Fruit fly (Drosophila melanogaster): ENCODE measurements around the gene CG7988.

Gene CG7988

DNA sequence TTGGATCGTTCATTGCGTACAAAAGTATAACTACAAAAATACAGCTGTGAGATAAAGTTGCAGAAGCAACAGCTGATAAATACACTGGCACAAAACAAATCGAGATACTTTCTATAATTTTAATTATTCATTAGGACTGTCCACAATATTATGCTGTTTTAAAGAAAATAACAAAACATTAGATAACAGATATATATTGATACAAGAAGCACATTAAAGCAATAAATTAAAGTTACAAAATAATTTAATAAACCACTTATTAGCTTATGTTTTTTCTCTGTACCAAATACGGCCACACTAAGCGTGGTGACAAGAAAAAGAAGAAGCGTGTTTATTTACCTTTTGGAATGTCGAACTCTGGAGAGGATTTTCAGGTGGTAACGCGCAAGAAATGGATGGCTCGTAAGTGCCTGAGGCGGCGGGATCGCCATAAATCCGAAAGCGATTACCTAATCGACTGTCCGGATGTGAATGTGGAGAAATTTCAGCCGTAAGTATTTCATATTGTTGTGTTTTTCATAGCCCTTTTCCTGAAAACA, at the start of gene CG7988, which contains the start of gene CG7183 (continued):
- TF ChIP-seq CG12659 (GFP tag; optimal IDR thresholded peaks at IDR 0.05) (peak; percentile 98), Lhr (GFP tag; optimal IDR thresholded peaks at IDR 0.05) (peak; percentile 94), sens (GFP tag) (peak; percentile 99), CG18619 (GFP tag; optimal IDR thresholded peaks at IDR 0.05) (peak; percentile 96), chn (GFP tag; optimal IDR thresholded peaks at IDR 0.05) (peak; percentile 96), dmrt99B (tag; optimal IDR thresholded peaks at IDR 0.05) (peak; percentile 98), D (optimal IDR thresholded peaks at IDR 0.05) (no peak), D (GFP tag; optimal IDR thresholded peaks at IDR 0.05) (peak; percentile 94), CG5180 (GFP tag; optimal IDR thresholded peaks at IDR 0.05) (peak; percentile 75), sd (tag; optimal IDR thresholded peaks at IDR 0.05) (peak; percentile 99), Trl (optimal IDR thresholded peaks at IDR 0.05) (no peak), Trl (GFP tag; optimal IDR thresholded peaks at IDR 0.05) (peak; percentile 95), CkIIα-i1 (GFP tag; IDR thresholded peaks at IDR 0.05) (peak; percentile 67), H15 (GFP tag; IDR thresholded peaks at IDR 0.05) (peak; percentile 98), Hr51 (GFP tag; optimal IDR thresholded peaks at IDR 0.05) (peak; percentile 94 to 98), Rfx (GFP tag; IDR thresholded peaks at IDR 0.05) (peak; percentile 98), Max (GFP tag; optimal IDR thresholded peaks at IDR 0.05) (peak; percentile 96), Stat92E (GFP tag; optimal IDR thresholded peaks at IDR 0.05) (peak in 1 of 3 experiments; percentile 93), klu (GFP tag; IDR thresholded peaks at IDR 0.05) (peak; percentile 97), stwl (tag; optimal IDR thresholded peaks at IDR 0.05) (peak; percentile 86), CG2120 (GFP tag; optimal IDR thresholded peaks at IDR 0.05) (peak; percentile 98), CG12942 (GFP tag; optimal IDR thresholded peaks at IDR 0.05) (peak; percentile 97), CG8924 (tag; optimal IDR thresholded peaks at IDR 0.05) (peak; percentile 98), en (GFP tag; optimal IDR thresholded peaks at IDR 0.05) (peak; percentile 85), CG8281 (tag; optimal IDR thresholded peaks at IDR 0.05) (peak; percentile 87), CG6654 (GFP tag; optimal IDR thresholded peaks at IDR 0.05) (peak; percentile 74), sc (optimal IDR thresholded peaks at IDR 0.05) (no peak), sc (GFP tag; optimal IDR thresholded peaks at IDR 0.05) (peak; percentile 97), HLH4C (GFP tag; IDR thresholded peaks at IDR 0.05; ENCODE audit: partially characterized antibody) (no peak), Hr39 (optimal IDR thresholded peaks at IDR 0.05) (no peak), CG18011 (GFP tag; optimal IDR thresholded peaks at IDR 0.05) (peak; percentile 88), CG16813 (GFP tag; IDR thresholded peaks at IDR 0.05; ENCODE audit: partially characterized antibody) (no peak), NfI (GFP tag; optimal IDR thresholded peaks at IDR 0.05) (peak; percentile 97), Fer1 (GFP tag; optimal IDR thresholded peaks at IDR 0.05) (peak; percentile 94), CG3847 (GFP tag; IDR thresholded peaks at IDR 0.05) (peak; percentile 98), CG9437 (GFP tag; optimal IDR thresholded peaks at IDR 0.05) (peak; percentile 95), lmd (GFP tag; IDR thresholded peaks at IDR 0.05) (peak; percentile 99), CG15479 (GFP tag; optimal IDR thresholded peaks at IDR 0.05) (peak; percentile 79), CG6765 (GFP tag; optimal IDR thresholded peaks at IDR 0.05) (peak; percentile 87), hbn (GFP tag; IDR thresholded peaks at IDR 0.05; ENCODE audit: partially characterized antibody) (no peak), CG3281 (GFP tag; optimal IDR thresholded peaks at IDR 0.05) (peak; percentile 91), ase (GFP tag; IDR thresholded peaks at IDR 0.05) (peak; percentile 98), CG11398 (GFP tag; optimal IDR thresholded peaks at IDR 0.05) (peak; percentile 84), CG17612 (GFP tag; IDR thresholded peaks at IDR 0.05) (peak; percentile 97), pan (optimal IDR thresholded peaks at IDR 0.05) (no peak), pan (GFP tag; optimal IDR thresholded peaks at IDR 0.05 in 1 of 2, IDR thresholded peaks at IDR 0.05 in 1 of 2) (peak in 1 of 2 experiments; percentile 99), CG11504 (tag; optimal IDR thresholded peaks at IDR 0.05) (peak; percentile 97), CG10431 (GFP tag; optimal IDR thresholded peaks at IDR 0.05) (peak; percentile 86), btn (GFP tag; optimal IDR thresholded peaks at IDR 0.05) (peak; percentile 78), ind (GFP tag; optimal IDR thresholded peaks at IDR 0.05) (peak; percentile 97), CG10543 (GFP tag; optimal IDR thresholded peaks at IDR 0.05) (peak; percentile 88)

Data from whole organism, embryonic.